Worm (Caenorhabditis elegans): ENCODE data around the gene Y38F1A.2.

Y38F1A.2 gene

DNA sequence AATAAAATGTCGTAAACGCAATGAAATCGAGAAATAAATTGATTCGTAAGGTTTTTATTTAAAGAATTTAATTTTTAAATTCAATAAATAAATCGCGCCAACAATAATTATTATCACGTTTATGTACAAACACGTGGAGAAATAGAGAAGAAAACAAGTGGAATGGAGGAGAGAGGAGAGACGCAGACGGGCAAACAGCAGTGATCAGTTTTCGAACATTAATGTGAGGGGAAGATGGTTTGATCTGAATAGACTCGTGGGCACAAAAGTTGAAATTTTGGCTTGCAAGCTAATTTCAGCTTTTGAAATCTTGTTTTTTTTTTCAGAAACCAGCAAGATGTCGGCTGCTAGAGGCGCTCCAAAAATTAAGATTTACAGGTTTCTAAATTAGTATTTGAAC lies 41.5 kb downstream of the Y38F1A.2 start, which contains the start of gene hphd-1 (continued):
- TF ChIP-seq daf-16 (GFP tag; optimal IDR thresholded peaks at IDR 0.05) = peak in 1 of 2 experiments; percentile 32
- TF ChIP-seq daf-16 (tag; optimal IDR thresholded peaks at IDR 0.05) = peak; percentile 97

DNA sequence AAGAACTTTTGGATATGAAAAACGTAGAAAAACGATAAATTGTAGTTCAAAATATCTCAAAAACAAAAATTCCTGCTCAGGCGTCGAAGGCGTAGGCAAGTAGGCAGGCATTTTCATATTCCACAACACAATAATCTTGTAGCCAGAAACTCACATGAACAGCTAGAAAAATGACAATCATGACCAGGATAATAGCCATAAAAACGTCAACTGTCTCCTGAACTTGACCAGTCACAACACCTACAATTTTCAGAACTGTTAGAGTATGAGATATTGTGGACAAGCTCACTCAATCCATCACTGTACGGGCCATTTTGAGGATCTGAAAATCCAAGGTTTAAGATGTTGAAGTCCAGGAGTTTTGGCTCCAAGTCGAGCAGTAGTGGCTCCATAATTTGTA lies 42.7 kb downstream of the Y38F1A.2 start, which contains the start of gene Y38F1A.7:
Y38F1A.7 (minus strand) TSS at position 392 of the 400 bp plus-strand sequence.
- TF ChIP-seq madf-9 (GFP tag; conservative IDR thresholded peaks at IDR 0.05) = no peak
- no peak for TF ChIP-seq lir-3 (tag; optimal IDR thresholded peaks at IDR 0.05)
- TF ChIP-seq lim-7 (GFP tag; IDR thresholded peaks at IDR 0.05) = no peak
- TF ChIP-seq Y105C5A.15 (GFP tag; IDR thresholded peaks at IDR 0.05) = no peak
- no peak for TF ChIP-seq F49E8.2 (tag; optimal IDR thresholded peaks at IDR 0.05; ENCODE audit: borderline replicate concordance)
- TF ChIP-seq unc-62 (GFP tag; optimal IDR thresholded peaks at IDR 0.05 in 1 of 2) = peak in 1 of 2 experiments; percentile 92
- no peak for TF ChIP-seq unc-62 (tag; optimal IDR thresholded peaks at IDR 0.05)

DNA sequence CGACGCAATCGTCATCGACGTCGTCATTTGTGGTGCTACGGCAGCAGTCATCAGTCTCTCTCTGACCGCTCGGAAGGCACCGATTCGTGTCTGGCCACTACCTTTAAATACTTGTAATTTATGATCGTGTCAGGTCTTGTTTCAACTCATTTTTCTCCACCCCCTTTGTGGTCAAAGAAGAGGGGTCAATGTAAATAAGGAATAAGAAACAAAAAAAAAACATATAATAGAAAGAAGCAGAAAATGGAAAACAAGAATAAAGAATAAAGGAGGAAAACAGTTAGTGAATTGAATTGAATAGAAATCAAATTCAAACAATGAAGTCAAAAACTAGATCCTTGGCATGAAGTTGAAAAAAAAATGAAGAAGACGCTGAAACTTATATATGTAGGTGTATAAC lies 46.0 kb downstream of the Y38F1A.2 start, which contains the start of gene Y38F1A.8:
Y38F1A.8 (minus strand) TSS at position 101 of the 400 bp plus-strand sequence.
- no peak for TF ChIP-seq nhr-11 (tag; optimal IDR thresholded peaks at IDR 0.05)
- no peak for TF ChIP-seq saeg-2 (GFP tag; IDR thresholded peaks at IDR 0.05)
- no peak for TF ChIP-seq F10B5.3 (tag; optimal IDR thresholded peaks at IDR 0.05)
- TF ChIP-seq mep-1 (tag; optimal IDR thresholded peaks at IDR 0.05) = no peak
- TF ChIP-seq R02D3.7 (tag; optimal IDR thresholded peaks at IDR 0.05) = no peak
- TF ChIP-seq nhr-6 (tag; optimal IDR thresholded peaks at IDR 0.05) = no peak
- TF ChIP-seq lin-15B (tag; optimal IDR thresholded peaks at IDR 0.05) = no peak
- TF ChIP-seq dmd-6 (GFP tag; IDR thresholded peaks at IDR 0.05) = no peak
- TF ChIP-seq dve-1 (tag; optimal IDR thresholded peaks at IDR 0.05; ENCODE audit: insufficient read depth) = no peak
- TF ChIP-seq nhr-25 (tag; optimal IDR thresholded peaks at IDR 0.05; ENCODE audit: borderline replicate concordance, insufficient read depth) = no peak
- TF ChIP-seq ces-1 (GFP tag; optimal IDR thresholded peaks at IDR 0.05) = no peak
- no peak for TF ChIP-seq T26A8.4 (GFP tag; IDR thresholded peaks at IDR 0.05)
- no peak for TF ChIP-seq duxl-1 (tag; optimal IDR thresholded peaks at IDR 0.05; ENCODE audit: poor library complexity)
- no peak for TF ChIP-seq attf-4 (tag; optimal IDR thresholded peaks at IDR 0.05)

DNA sequence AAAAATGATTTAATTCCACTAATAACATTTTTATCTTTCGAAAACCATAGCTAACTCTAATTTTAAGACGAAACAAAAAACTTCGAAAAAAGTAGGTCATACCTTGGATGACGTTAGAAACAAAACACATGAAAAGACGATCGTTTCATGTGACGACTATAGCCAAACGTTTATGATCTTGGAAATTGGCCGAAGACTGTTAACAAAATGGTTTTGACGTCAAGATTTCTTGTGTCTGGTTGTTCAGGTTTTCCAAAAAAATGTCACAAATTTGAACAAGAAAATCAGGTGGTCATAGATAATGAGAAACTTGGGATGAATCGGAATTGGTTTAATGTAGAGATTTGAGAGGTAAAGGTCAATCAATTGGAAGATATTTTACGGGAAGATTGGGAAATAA lies 48.5 kb downstream of the Y38F1A.2 start:
- TF ChIP-seq aha-1 (tag) (no peak), lin-29 (GFP tag; IDR thresholded peaks at IDR 0.05) (no peak), set-16 (GFP tag; IDR thresholded peaks at IDR 0.05) (no peak), lsy-2 (tag; optimal IDR thresholded peaks at IDR 0.05) (no peak), hlh-30 (tag; optimal IDR thresholded peaks at IDR 0.05; ENCODE audit: insufficient read depth) (peak; percentile 60), dve-1 (tag; optimal IDR thresholded peaks at IDR 0.05; ENCODE audit: insufficient read depth) (no peak), nhr-25 (tag; optimal IDR thresholded peaks at IDR 0.05; ENCODE audit: borderline replicate concordance, insufficient read depth) (no peak), Y5F2A.4 (GFP tag; optimal IDR thresholded peaks at IDR 0.05) (no peak)

DNA sequence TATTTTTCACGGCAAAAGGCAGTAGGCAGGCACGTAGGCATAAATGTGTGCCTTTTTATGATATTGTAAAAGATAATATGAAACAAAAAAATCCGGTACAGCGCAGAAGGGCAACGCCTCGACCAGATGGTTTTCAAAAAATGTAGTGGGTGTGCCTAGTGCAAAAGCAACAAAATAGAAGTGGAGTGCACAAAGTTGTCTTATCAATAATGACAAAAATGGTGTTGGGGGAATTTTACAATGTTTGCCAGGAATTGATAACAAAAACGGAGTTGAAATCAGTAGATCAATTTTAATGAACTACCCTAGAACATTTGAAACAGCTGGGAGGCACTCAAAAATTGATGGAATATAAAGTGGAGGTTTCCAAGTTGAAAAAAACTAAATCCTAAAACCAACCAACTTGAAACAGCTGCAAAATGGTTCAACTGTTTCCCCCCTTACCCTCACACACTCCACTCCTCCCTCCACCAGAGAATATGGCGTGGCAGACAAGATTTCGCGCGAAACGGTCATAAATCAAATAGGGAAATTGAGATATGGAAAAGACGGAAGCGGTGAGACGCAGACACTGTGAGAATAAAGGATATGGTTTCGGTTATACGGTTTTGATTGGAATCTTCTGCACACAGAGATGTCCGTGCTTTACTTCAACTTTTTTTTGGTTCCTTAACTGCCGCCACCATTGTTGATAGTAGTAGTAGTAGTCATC lies 49.6 kb downstream of the Y38F1A.2 start:
- TF ChIP-seq ztf-7 (tag; optimal IDR thresholded peaks at IDR 0.05) (no peak), nhr-237 (tag; optimal IDR thresholded peaks at IDR 0.05) (no peak), ceh-62 (tag; optimal IDR thresholded peaks at IDR 0.05) (no peak), ceh-32 (tag; optimal IDR thresholded peaks at IDR 0.05; ENCODE audit: poor library complexity) (no peak), egl-27 (tag; optimal IDR thresholded peaks at IDR 0.05) (no peak), pha-4 (GFP tag; IDR thresholded peaks at IDR 0.05) (no peak), pha-4 (tag; optimal IDR thresholded peaks at IDR 0.05) (no peak), spr-1 (tag; optimal IDR thresholded peaks at IDR 0.05) (no peak), nhr-102 (tag; optimal IDR thresholded peaks at IDR 0.05) (no peak), dmd-8 (GFP tag; IDR thresholded peaks at IDR 0.05) (no peak), nhr-11 (tag; optimal IDR thresholded peaks at IDR 0.05) (no peak), F49E8.2 (tag; optimal IDR thresholded peaks at IDR 0.05; ENCODE audit: borderline replicate concordance) (no peak), hlh-30 (tag; optimal IDR thresholded peaks at IDR 0.05; ENCODE audit: insufficient read depth) (no peak), sdz-12 (GFP tag; optimal IDR thresholded peaks at IDR 0.05) (no peak), nhr-77 (tag; optimal IDR thresholded peaks at IDR 0.05) (no peak), Y75B8A.6 (GFP tag; IDR thresholded peaks at IDR 0.05) (no peak), Y48G9A.11 (GFP tag; IDR thresholded peaks at IDR 0.05) (no peak), duxl-1 (tag; optimal IDR thresholded peaks at IDR 0.05; ENCODE audit: poor library complexity) (no peak), madf-5 (GFP tag; IDR thresholded peaks at IDR 0.05) (no peak)
